Worm (Caenorhabditis elegans): ENCODE data around the gene lit-1.

lit-1 gene

ce11 chrIII:13765782-13766181 is 64.0 kb downstream of the lit-1 start:
- TF ChIP-seq C04F5.9 (tag; optimal IDR thresholded peaks at IDR 0.05) (no peak), xbp-1 (tag; optimal IDR thresholded peaks at IDR 0.05) (no peak), ceh-82 (tag; optimal IDR thresholded peaks at IDR 0.05) (no peak), hlh-4 (tag; optimal IDR thresholded peaks at IDR 0.05) (no peak), ama-1 (optimal IDR thresholded peaks at IDR 0.05) (no peak)

- peak in 1 of 2 experiments; percentile 30 for TF ChIP-seq mdl-1 (tag; optimal IDR thresholded peaks at IDR 0.05)
- TF ChIP-seq hpl-2 (GFP tag; optimal IDR thresholded peaks at IDR 0.05) = no peak
- peak; percentile 44 for TF ChIP-seq nhr-20 (tag; optimal IDR thresholded peaks at IDR 0.05)
- peak; percentile 25 for TF ChIP-seq lin-14 (GFP tag; optimal IDR thresholded peaks at IDR 0.05)
- TF ChIP-seq unc-130 (tag; optimal IDR thresholded peaks at IDR 0.05) = no peak
- peak; percentile 53 for TF ChIP-seq nhr-90 (tag; optimal IDR thresholded peaks at IDR 0.05; ENCODE audit: poor library complexity)
- peak; percentile 38 for TF ChIP-seq nhr-85 (tag)
- TF ChIP-seq blmp-1 (tag; optimal IDR thresholded peaks at IDR 0.05) = peak; percentile 65
- TF ChIP-seq efl-1 (optimal IDR thresholded peaks at IDR 0.05) = peak in 1 of 2 experiments; percentile 8
- TF ChIP-seq efl-1 (GFP tag; optimal IDR thresholded peaks at IDR 0.05 in 1 of 2) = peak in 1 of 2 experiments; percentile 92
- TF ChIP-seq lin-13 (GFP tag; optimal IDR thresholded peaks at IDR 0.05) = peak; percentile 39
- peak; percentile 83 for TF ChIP-seq elt-2 (tag; optimal IDR thresholded peaks at IDR 0.05)
- TF ChIP-seq fkh-4 (tag; optimal IDR thresholded peaks at IDR 0.05; ENCODE audit: borderline replicate concordance) = no peak
- no peak for TF ChIP-seq aly-2 (tag; optimal IDR thresholded peaks at IDR 0.05)
- no peak for TF ChIP-seq jun-1 (tag; optimal IDR thresholded peaks at IDR 0.05)
- TF ChIP-seq dpl-1 (GFP tag; optimal IDR thresholded peaks at IDR 0.05) = peak in 1 of 3 experiments; percentile 14
- TF ChIP-seq zag-1 (tag; optimal IDR thresholded peaks at IDR 0.05) = no peak
- peak in 1 of 2 experiments; percentile 60 for TF ChIP-seq lin-35 (GFP tag; optimal IDR thresholded peaks at IDR 0.05)
- no peak for TF ChIP-seq lin-39 (tag; optimal IDR thresholded peaks at IDR 0.05)
- peak; percentile 44 for TF ChIP-seq nhr-71 (tag; optimal IDR thresholded peaks at IDR 0.05)
- peak in 3 of 6 experiments; percentile 52 to 70 (median 67) for TF ChIP-seq elt-3 (tag; optimal IDR thresholded peaks at IDR 0.05)
- TF ChIP-seq snu-23 (GFP tag; optimal IDR thresholded peaks at IDR 0.05) = peak; percentile 20
- no peak for TF ChIP-seq ztf-11 (tag; optimal IDR thresholded peaks at IDR 0.05)
- peak; percentile 13 for TF ChIP-seq rnt-1 (tag; optimal IDR thresholded peaks at IDR 0.05)
These were observed 65.0 kb downstream of the lit-1 start for ce11 chrIII:13766704-13767323.

- TF ChIP-seq lin-14 (GFP tag; optimal IDR thresholded peaks at IDR 0.05) (peak; percentile 26), dpl-1 (GFP tag; optimal IDR thresholded peaks at IDR 0.05) (peak in 2 of 3 experiments; percentile 0 to 58), blmp-1 (tag; optimal IDR thresholded peaks at IDR 0.05) (no peak), snpc-4 (tag; optimal IDR thresholded peaks at IDR 0.05) (no peak), aly-2 (tag; optimal IDR thresholded peaks at IDR 0.05) (no peak), tbx-2 (tag; optimal IDR thresholded peaks at IDR 0.05) (no peak), lin-35 (GFP tag; optimal IDR thresholded peaks at IDR 0.05) (peak in 1 of 2 experiments; percentile 20), efl-1 (optimal IDR thresholded peaks at IDR 0.05) (peak; percentile 18 to 45), efl-1 (GFP tag; optimal IDR thresholded peaks at IDR 0.05 in 1 of 2) (peak in 1 of 2 experiments; percentile 54)
These were observed 66.4 kb downstream of the lit-1 start, which contains the start of gene rml-1 for ce11 chrIII:13768074-13768662. Gene rml-1, minus strand, starts transcription at chrIII:13768092.

- TF ChIP-seq rnt-1 (tag; optimal IDR thresholded peaks at IDR 0.05) = no peak
These were observed 68.2 kb downstream of the lit-1 start for ce11 chrIII:13770017-13770416.

- TF ChIP-seq ceh-90 (tag; optimal IDR thresholded peaks at IDR 0.05) (no peak), efl-1 (optimal IDR thresholded peaks at IDR 0.05) (peak; percentile 73 to 88), efl-1 (GFP tag; optimal IDR thresholded peaks at IDR 0.05 in 1 of 2) (peak; percentile 88 to 98), nhr-76 (tag; optimal IDR thresholded peaks at IDR 0.05) (no peak), swsn-7 (tag; optimal IDR thresholded peaks at IDR 0.05) (no peak), pag-3 (tag; optimal IDR thresholded peaks at IDR 0.05; ENCODE audit: borderline replicate concordance, insufficient read depth) (no peak), nhr-85 (tag) (no peak), rnt-1 (tag; optimal IDR thresholded peaks at IDR 0.05) (peak; percentile 68), pqm-1 (tag; optimal IDR thresholded peaks at IDR 0.05) (no peak), blmp-1 (tag; optimal IDR thresholded peaks at IDR 0.05) (no peak), mab-9 (GFP tag; IDR thresholded peaks at IDR 0.05) (no peak), dsc-1 (tag; optimal IDR thresholded peaks at IDR 0.05) (no peak), sptf-1 (tag; optimal IDR thresholded peaks at IDR 0.05) (no peak), fos-1 (tag; optimal IDR thresholded peaks at IDR 0.05) (peak; percentile 30), lin-14 (GFP tag; optimal IDR thresholded peaks at IDR 0.05) (no peak), dpl-1 (GFP tag; optimal IDR thresholded peaks at IDR 0.05) (peak; percentile 79 to 88 (median 82)), irx-1 (tag; optimal IDR thresholded peaks at IDR 0.05) (no peak), egl-27 (tag; optimal IDR thresholded peaks at IDR 0.05) (no peak), lin-35 (GFP tag; optimal IDR thresholded peaks at IDR 0.05) (peak; percentile 87 to 94), mep-1 (tag; optimal IDR thresholded peaks at IDR 0.05) (no peak)
These were observed 69.4 kb downstream of the lit-1 start, which contains the start of the genes cyk-4 and pdr-1 for ce11 chrIII:13771145-13771544. Gene cyk-4, minus strand, starts transcription at chrIII:13771224. Gene pdr-1, plus strand, starts transcription at chrIII:13771513.

Measured in whole organism, L1 larva.